Fruit fly (Drosophila melanogaster) whole organism, pupa: Measurements from ENCODE around the gene Atxn7.

Experiments
- CG9948 ChIP-seq: fragments of 200-800 bp; sonication (Bioruptor generic); optimal IDR thresholded peaks from 2 replicates; lab custom pipeline; 2018; ENCODE audit warnings: missing biosample characterization, mild to moderate bottlenecking, missing genetic modification characterization, moderate library complexity
- Snoo ChIP-seq: fragments of 200-800 bp; sonication (Bioruptor generic); optimal IDR thresholded peaks from 3 replicates; lab custom pipeline; 2017; ENCODE audit warnings: missing biosample characterization, mild to moderate bottlenecking, missing genetic modification characterization, inconsistent platforms

- TF ChIP-seq CG9948 (tag; lab: Kevin White, UChicago) (no peak), Snoo (tag; lab: Kevin White, UChicago) (no peak)
These were observed 53.9 kb downstream of the Atxn7 start for dm6 chr2L:2429588-2429987.
